Fruit fly (Drosophila melanogaster) whole organism, embryonic: ENCODE data around the gene UBL3.
A peak's percentile ranks its signal among the peaks of the same experiment; 100 is the strongest.

Experiments used
- Abd-B ChIP-seq: fragments of 200-800 bp; sonication (Bioruptor generic); optimal IDR thresholded peaks from 2 replicates; lab custom pipeline; 2018; ENCODE audit warnings: missing biosample characterization, mild to moderate bottlenecking, missing genetic modification characterization, moderate library complexity
- CG12236 ChIP-seq: fragments of 200-800 bp; sonication (Bioruptor generic); optimal IDR thresholded peaks from 2 replicates; lab custom pipeline; 2016; ENCODE audit warnings: missing biosample characterization, missing genetic modification characterization
- CG12659 ChIP-seq: fragments of 200-800 bp; sonication (Bioruptor generic); optimal IDR thresholded peaks from 3 replicates; lab custom pipeline; 2017; ENCODE audit warnings: mild to moderate bottlenecking, missing biosample characterization, missing genetic modification reagents, missing genetic modification characterization
- CG13624 ChIP-seq: fragments of 200-800 bp; sonication (Bioruptor generic); optimal IDR thresholded peaks from 2 replicates; lab custom pipeline; 2016; ENCODE audit warnings: missing biosample characterization, missing genetic modification characterization
- CG14965 ChIP-seq: fragments of 200-800 bp; sonication (Bioruptor generic); optimal IDR thresholded peaks from 2 replicates; lab custom pipeline; 2016; ENCODE audit warnings: missing biosample characterization, missing genetic modification characterization, borderline replicate concordance
- CG15011 ChIP-seq: fragments of 200-800 bp; sonication (Bioruptor generic); optimal IDR thresholded peaks from 3 replicates; lab custom pipeline; 2018; ENCODE audit warnings: missing biosample characterization, mild to moderate bottlenecking, missing genetic modification characterization
- CG15696 ChIP-seq: fragments of 200-800 bp; sonication (Bioruptor generic); optimal IDR thresholded peaks from 2 replicates; lab custom pipeline; 2019; ENCODE audit warnings: missing biosample characterization, mild to moderate bottlenecking, missing genetic modification characterization, moderate library complexity
- CG1602 ChIP-seq: fragments of 200-800 bp; sonication (Bioruptor generic); optimal IDR thresholded peaks from 3 replicates; lab custom pipeline; 2016; ENCODE audit warnings: missing biosample characterization, missing genetic modification characterization
- CG18011 ChIP-seq: fragments of 200-800 bp; sonication (Bioruptor generic); optimal IDR thresholded peaks from 2 replicates; lab custom pipeline; 2017; ENCODE audit warnings: missing biosample characterization, missing genetic modification characterization, mild to moderate bottlenecking, moderate library complexity, missing genotype
- CG18262 ChIP-seq: fragments of 200-800 bp; optimal IDR thresholded peaks from 3 replicates; lab custom pipeline; 2019; ENCODE audit warnings: missing biosample characterization, mild to moderate bottlenecking, missing genetic modification characterization, moderate library complexity
- CG18764 ChIP-seq: fragments of 200-800 bp; sonication (Bioruptor generic); optimal IDR thresholded peaks from 3 replicates; lab custom pipeline; 2016; ENCODE audit warnings: missing biosample characterization, missing genetic modification characterization
- CG2678 ChIP-seq: fragments of 200-800 bp; sonication (Bioruptor generic); optimal IDR thresholded peaks from 3 replicates; lab custom pipeline; 2019; ENCODE audit warnings: missing biosample characterization, mild to moderate bottlenecking, missing genetic modification characterization, moderate library complexity
- CG31224 ChIP-seq: fragments of 200-800 bp; sonication (Bioruptor generic); IDR thresholded peaks from 2 replicates; pipeline ENCODE4 v1.3.6; 2022; ENCODE audit warnings: missing biosample characterization, missing genetic modification characterization
- CG32532 ChIP-seq: fragments of 200-800 bp; sonication (Bioruptor generic); IDR thresholded peaks from 2 replicates; pipeline ENCODE4 v1.3.6; 2022; ENCODE audit warnings: missing biosample characterization, missing genetic modification characterization
- CG32772 ChIP-seq: fragments of 200-800 bp; sonication (Bioruptor generic); IDR thresholded peaks from 2 replicates; pipeline ENCODE4 v1.3.6; 2022; ENCODE audit warnings: missing biosample characterization, missing genetic modification characterization
- CG34422 ChIP-seq: fragments of 200-800 bp; sonication (Bioruptor generic); IDR thresholded peaks from 3 replicates; pipeline ENCODE4 v1.3.6; 2022; ENCODE audit warnings: missing biosample characterization, missing genetic modification characterization
- CG3995 ChIP-seq: fragments of 200-800 bp; sonication (Bioruptor generic); optimal IDR thresholded peaks from 3 replicates; lab custom pipeline; 2016; ENCODE audit warnings: missing biosample characterization, missing genetic modification characterization
- CG4730 ChIP-seq: fragments of 200-800 bp; sonication (Bioruptor generic); IDR thresholded peaks from 2 replicates; pipeline ENCODE4 v1.3.6; 2022; ENCODE audit warnings: missing biosample characterization, missing genetic modification characterization
- CG6689 ChIP-seq: fragments of 200-800 bp; sonication (Bioruptor generic); IDR thresholded peaks from 2 replicates; pipeline ENCODE4 v1.3.6; 2022; ENCODE audit warnings: missing biosample characterization, missing genetic modification characterization
- CG6765 ChIP-seq: fragments of 200-800 bp; sonication (Bioruptor generic); optimal IDR thresholded peaks from 3 replicates; lab custom pipeline; 2017; ENCODE audit warnings: missing biosample characterization, mild to moderate bottlenecking, missing genetic modification characterization
- CG6854 ChIP-seq: fragments of 200-800 bp; sonication (Bioruptor generic); optimal IDR thresholded peaks from 3 replicates; lab custom pipeline; 2017; ENCODE audit warnings: missing biosample characterization, mild to moderate bottlenecking, missing genetic modification characterization
- CG7271 ChIP-seq: fragments of 200-800 bp; sonication (Bioruptor generic); optimal IDR thresholded peaks from 2 replicates; lab custom pipeline; 2018; ENCODE audit warnings: missing biosample characterization, mild to moderate bottlenecking, missing genetic modification characterization, moderate library complexity
- CG7786 ChIP-seq: fragments of 200-800 bp; sonication (Bioruptor generic); optimal IDR thresholded peaks from 2 replicates; lab custom pipeline; 2016; ENCODE audit warnings: missing biosample characterization, missing genetic modification characterization
- CG8765 ChIP-seq: fragments of 200-800 bp; sonication (Bioruptor generic); IDR thresholded peaks from 2 replicates; pipeline ENCODE4 v1.3.6; 2022; ENCODE audit warnings: missing biosample characterization, missing genetic modification characterization
- CG9817 ChIP-seq: fragments of 200-800 bp; sonication (Bioruptor generic); optimal IDR thresholded peaks from 2 replicates; lab custom pipeline; 2018; ENCODE audit warnings: missing biosample characterization, mild to moderate bottlenecking, missing genetic modification characterization, moderate library complexity
- ERR ChIP-seq: fragments of 200-800 bp; sonication (Bioruptor generic); optimal IDR thresholded peaks from 2 replicates; lab custom pipeline; 2016; ENCODE audit warnings: missing biosample characterization, missing genetic modification characterization
- NC2β ChIP-seq: fragments of 200-800 bp; sonication (Bioruptor generic); optimal IDR thresholded peaks from 2 replicates; lab custom pipeline; 2016; ENCODE audit warnings: missing biosample characterization, missing genetic modification characterization
- Rfx ChIP-seq: fragments of 200-800 bp; sonication (Bioruptor generic); IDR thresholded peaks from 2 replicates; pipeline ENCODE4 v1.3.6; 2022; ENCODE audit warnings: missing biosample characterization, missing genetic modification characterization
- Rx ChIP-seq: fragments of 200-800 bp; sonication (Bioruptor generic); IDR thresholded peaks from 2 replicates; pipeline ENCODE4 v1.3.6; 2022; ENCODE audit warnings: missing biosample characterization, missing genetic modification characterization
- Sry-β ChIP-seq: fragments of 200-800 bp; sonication (Bioruptor generic); optimal IDR thresholded peaks from 2 replicates; lab custom pipeline; 2018; ENCODE audit warnings: missing biosample characterization, mild to moderate bottlenecking, missing genetic modification characterization, moderate library complexity
- Tbp ChIP-seq: fragments of >200 bp; optimal IDR thresholded peaks from 2 replicates; lab custom pipeline; 2018; ENCODE audit warnings: missing biosample characterization, missing genetic modification characterization
- abd-A ChIP-seq: fragments of 200-800 bp; sonication (Bioruptor generic); optimal IDR thresholded peaks from 3 replicates; lab custom pipeline; 2019; ENCODE audit warnings: missing biosample characterization, mild to moderate bottlenecking, missing genetic modification characterization, moderate library complexity
- amos ChIP-seq: fragments of 200-800 bp; sonication (Bioruptor generic); IDR thresholded peaks from 2 replicates; pipeline ENCODE4 v1.3.6; 2022; ENCODE audit warnings: missing biosample characterization, missing genetic modification characterization; ENCODE audit not compliant: partially characterized antibody
- chinmo ChIP-seq: fragments of 200-800 bp; sonication (Bioruptor generic); IDR thresholded peaks from 4 replicates; pipeline ENCODE4 v1.3.6; 2022; ENCODE audit warnings: missing biosample characterization, missing genetic modification characterization; ENCODE audit not compliant: partially characterized antibody
- crol ChIP-seq: fragments of 200-800 bp; sonication (Bioruptor generic); IDR thresholded peaks from 2 replicates; pipeline ENCODE4 v1.3.6; 2022; ENCODE audit warnings: missing biosample characterization, missing genetic modification characterization
- dm ChIP-seq: fragments of 200-800 bp; sonication (Bioruptor generic); optimal IDR thresholded peaks from 3 replicates; lab custom pipeline; 2016; ENCODE audit warnings: missing biosample characterization, missing genetic modification characterization
- fru ChIP-seq: fragments of >200 bp; optimal IDR thresholded peaks from 2 replicates; lab custom pipeline; 2017
- grn ChIP-seq: fragments of 200-800 bp; sonication (Bioruptor generic); optimal IDR thresholded peaks from 3 replicates; lab custom pipeline; 2017; ENCODE audit warnings: missing biosample characterization, missing genetic modification characterization
- hb ChIP-seq: fragments of 200-800 bp; sonication (Bioruptor generic); IDR thresholded peaks from 3 replicates; pipeline ENCODE4 v1.3.6; 2022; ENCODE audit warnings: missing biosample characterization, missing genetic modification characterization; ENCODE audit not compliant: partially characterized antibody
- lov ChIP-seq, 2 experiments: fragments of 200-800 bp in 1 of 2; fragments of >200 bp in 1 of 2; sonication (Bioruptor generic) in 1 of 2; IDR thresholded peaks in 1 of 2; optimal IDR thresholded peaks in 1 of 2; 2 replicates in 1 of 2; 3 replicates in 1 of 2; pipeline versions ENCODE4 v1.3.6 to Lab custom; 2017 to 2022; ENCODE audit warnings: missing biosample characterization in 1 of 2, missing genetic modification characterization in 1 of 2
- mld ChIP-seq: fragments of 200-800 bp; sonication (Bioruptor generic); IDR thresholded peaks from 3 replicates; pipeline ENCODE4 v1.3.6; 2022; ENCODE audit warnings: missing biosample characterization, missing genetic modification characterization; ENCODE audit not compliant: partially characterized antibody
- p53 ChIP-seq: fragments of 200-800 bp; sonication (Bioruptor generic); optimal IDR thresholded peaks from 2 replicates; lab custom pipeline; 2016; ENCODE audit warnings: missing biosample characterization, missing genetic modification characterization
- scrt ChIP-seq: fragments of 200-800 bp; sonication (Bioruptor generic); optimal IDR thresholded peaks from 2 replicates; lab custom pipeline; 2018; ENCODE audit warnings: missing biosample characterization, mild to moderate bottlenecking, missing genetic modification characterization, moderate library complexity
- sr ChIP-seq: fragments of 200-800 bp; sonication (Bioruptor generic); IDR thresholded peaks from 3 replicates; pipeline ENCODE4 v1.3.6; 2022; ENCODE audit warnings: missing biosample characterization, missing genetic modification characterization
- stwl ChIP-seq: fragments of 200-800 bp; sonication (Bioruptor generic); optimal IDR thresholded peaks from 3 replicates; lab custom pipeline; 2018; ENCODE audit warnings: missing biosample characterization, mild to moderate bottlenecking, missing genetic modification characterization, moderate library complexity
- tgo ChIP-seq: fragments of 200-800 bp; sonication (Bioruptor generic); IDR thresholded peaks from 3 replicates; pipeline ENCODE4 v1.3.6; 2022; ENCODE audit warnings: missing biosample characterization, missing genetic modification characterization
- tx ChIP-seq: fragments of 200-800 bp; sonication (Bioruptor generic); optimal IDR thresholded peaks from 2 replicates; lab custom pipeline; 2016; ENCODE audit warnings: missing biosample characterization, missing genetic modification characterization
- unc-4 ChIP-seq: fragments of 200-800 bp; sonication (Bioruptor generic); IDR thresholded peaks from 2 replicates; pipeline ENCODE4 v1.3.6; 2022; ENCODE audit warnings: missing biosample characterization, missing genetic modification characterization; ENCODE audit not compliant: partially characterized antibody
- wdn ChIP-seq: fragments of 200-800 bp; sonication (Bioruptor generic); IDR thresholded peaks from 2 replicates; pipeline ENCODE4 v1.3.6; 2022; ENCODE audit warnings: missing biosample characterization, missing genetic modification characterization
- zfh1 ChIP-seq: fragments of 200-800 bp; sonication (Bioruptor generic); IDR thresholded peaks from 3 replicates; pipeline ENCODE4 v1.3.6; 2022; ENCODE audit warnings: missing biosample characterization, missing genetic modification characterization

UBL3 gene

dm6 chrX:15891606-15892345 lies 38.8 kb upstream of the UBL3 start, which contains the start of gene shi (continued):
- TF ChIP-seq sr (no peak), CG12236 (GFP tag; lab: Kevin White, UChicago) (no peak), CG6854 (no peak), grn (GFP tag; lab: Kevin White, UChicago) (peak; percentile 52), CG8765 (GFP tag; lab: Robert Waterston, UW) (no peak), crol (GFP tag; lab: Robert Waterston, UW) (no peak), CG34422 (GFP tag; lab: Robert Waterston, UW) (no peak; the same call in 2 of the 3 replicates), abd-A (tag; lab: Kevin White, UChicago) (peak; percentile 83), lov (optimal IDR thresholded peaks at IDR 0.05; lab: Kevin White, UChicago) (no peak), lov (GFP tag; IDR thresholded peaks at IDR 0.05; lab: Robert Waterston, UW) (no peak), Tbp (GFP tag; lab: Kevin White, UChicago) (no peak), CG12659 (peak; percentile 76), CG1602 (GFP tag; lab: Kevin White, UChicago) (no peak), CG6689 (GFP tag; lab: Robert Waterston, UW) (no peak), CG14965 (GFP tag; lab: Kevin White, UChicago) (no peak), chinmo (GFP tag; lab: Robert Waterston, UW) (peak; percentile 96), CG15011 (no peak), CG4730 (no peak), CG2678 (tag; lab: Kevin White, UChicago) (no peak), CG32772 (GFP tag; lab: Robert Waterston, UW) (no peak), ERR (GFP tag; lab: Kevin White, UChicago) (no peak), Rx (GFP tag; lab: Robert Waterston, UW) (no peak), NC2β (no peak), stwl (peak; percentile 89), unc-4 (GFP tag; lab: Robert Waterston, UW) (peak; percentile 96), Rfx (no peak; the same call in 1 of the 2 replicates), tx (GFP tag; lab: Kevin White, UChicago) (no peak), CG13624 (GFP tag; lab: Kevin White, UChicago) (peak; percentile 19), CG18011 (GFP tag; lab: Kevin White, UChicago) (no peak), CG32532 (GFP tag; lab: Robert Waterston, UW) (peak; percentile 47; the same call in 1 of the 2 replicates), zfh1 (GFP tag; lab: Robert Waterston, UW) (no peak), p53 (GFP tag; lab: Kevin White, UChicago) (no peak), CG18262 (tag; lab: Kevin White, UChicago) (no peak), Sry-β (GFP tag; lab: Kevin White, UChicago) (no peak), mld (peak; percentile 96), CG7271 (no peak), dm (GFP tag; lab: Kevin White, UChicago) (peak; percentile 26), amos (GFP tag; lab: Robert Waterston, UW) (peak; percentile 99), fru (lab: Kevin White, UChicago) (no peak), tgo (GFP tag; lab: Robert Waterston, UW) (no peak), CG15696 (tag; lab: Kevin White, UChicago) (no peak), CG18764 (GFP tag; lab: Kevin White, UChicago) (no peak), CG9817 (tag; lab: Kevin White, UChicago) (no peak), wdn (GFP tag; lab: Robert Waterston, UW) (no peak), CG7786 (GFP tag; lab: Kevin White, UChicago) (peak; percentile 14), CG31224 (GFP tag; lab: Robert Waterston, UW) (no peak), hb (GFP tag; lab: Robert Waterston, UW) (peak; percentile 99), Abd-B (GFP tag; lab: Kevin White, UChicago) (no peak), CG3995 (GFP tag; lab: Kevin White, UChicago) (peak; percentile 9), CG6765 (no peak), scrt (GFP tag; lab: Kevin White, UChicago) (peak; percentile 13)
